Worm (Caenorhabditis elegans) whole organism, L4 larva: ENCODE data around the gene ttx-3.

Experiments
- D1046.2 ChIP-seq: fragments of 200-800 bp; sonication (Bioruptor generic); IDR thresholded peaks from 2 replicates; pipeline ENCODE4 v1.3.6; 2022; ENCODE audit warnings: missing genetic modification characterization, missing compliant biosample characterization
- F26F4.8 ChIP-seq: fragments of 200-800 bp; sonication (Bioruptor generic); conservative IDR thresholded peaks from 2 replicates; pipeline ENCODE4 v1.3.6; 2022; ENCODE audit warnings: missing genetic modification characterization, missing compliant biosample characterization
- F37D6.2 ChIP-seq: sonication (generic microtip); optimal IDR thresholded peaks from 2 replicates; lab custom pipeline; 2016; ENCODE audit warnings: mild to moderate bottlenecking, missing genetic modification characterization, missing compliant biosample characterization
- F44E2.7 ChIP-seq: fragments of 200-800 bp; sonication (Bioruptor generic); IDR thresholded peaks from 2 replicates; pipeline ENCODE4 v2.1.2; 2022; ENCODE audit warnings: missing genetic modification characterization, missing compliant biosample characterization
- Y48G9A.11 ChIP-seq: fragments of 200-800 bp; sonication (Bioruptor generic); IDR thresholded peaks from 2 replicates; pipeline ENCODE4 v1.3.6; 2022; ENCODE audit warnings: missing genetic modification reagents, missing genetic modification characterization, missing compliant biosample characterization
- ZK337.2 ChIP-seq: fragments of 200-800 bp; sonication (Bioruptor generic); IDR thresholded peaks from 2 replicates; pipeline ENCODE4 v1.3.6; 2022; ENCODE audit warnings: missing genetic modification reagents, missing genetic modification characterization, missing compliant biosample characterization
- ZK546.5 ChIP-seq, 2 experiments: sonication (generic microtip); optimal IDR thresholded peaks; 2 replicates each; lab custom pipeline; 2017; ENCODE audit warnings: missing biosample characterization in 2 of 2, missing genetic modification characterization in 2 of 2
- aha-1 ChIP-seq: fragments of 150-350 bp; peaks from one replicate; lab custom pipeline; 2014; ENCODE audit warnings: missing biosample characterization, missing genetic modification characterization
- ama-1 ChIP-seq: fragments of 150-350 bp; optimal IDR thresholded peaks from 2 replicates; lab custom pipeline; 2014; ENCODE audit warnings: inconsistent platforms, mixed read lengths
- attf-4 ChIP-seq: sonication (generic microtip); optimal IDR thresholded peaks from 3 replicates; lab custom pipeline; 2017; ENCODE audit warnings: missing biosample characterization, missing genetic modification characterization
- ceh-28 ChIP-seq: fragments of 150-350 bp; optimal IDR thresholded peaks from 2 replicates; lab custom pipeline; 2014; ENCODE audit warnings: missing biosample characterization, missing genetic modification reagents, missing genetic modification characterization
- ceh-32 ChIP-seq: sonication (generic microtip); optimal IDR thresholded peaks from 2 replicates; lab custom pipeline; 2016; ENCODE audit warnings: mild to moderate bottlenecking, missing genetic modification characterization, missing compliant biosample characterization; ENCODE audit not compliant: poor library complexity
- ceh-44 ChIP-seq: fragments of 200-800 bp; sonication (Bioruptor generic); IDR thresholded peaks from 2 replicates; pipeline ENCODE4 v1.3.6; 2022; ENCODE audit warnings: missing genetic modification reagents, missing genetic modification characterization, missing compliant biosample characterization
- ceh-82 ChIP-seq: sonication (generic microtip); optimal IDR thresholded peaks from 2 replicates; lab custom pipeline; 2017; ENCODE audit warnings: missing biosample characterization, missing genetic modification characterization
- ces-1 ChIP-seq: fragments of 150-350 bp; sonication (generic microtip); optimal IDR thresholded peaks from 4 replicates; lab custom pipeline; 2014; ENCODE audit warnings: missing biosample characterization, missing genetic modification reagents, missing genetic modification characterization
- ctbp-1 ChIP-seq: fragments of 200-800 bp; sonication (Bioruptor generic); IDR thresholded peaks from 2 replicates; pipeline ENCODE4 v1.3.6; 2022; ENCODE audit warnings: missing genetic modification reagents, missing genetic modification characterization, missing compliant biosample characterization
- daf-12 ChIP-seq: fragments of 150-350 bp; optimal IDR thresholded peaks from 2 replicates; lab custom pipeline; 2014; ENCODE audit warnings: missing biosample characterization, missing genetic modification reagents, missing genetic modification characterization
- daf-19 ChIP-seq: fragments of 200-800 bp; sonication (Bioruptor generic); conservative IDR thresholded peaks from 2 replicates; pipeline ENCODE4 v1.3.6; 2022; ENCODE audit warnings: missing genetic modification characterization, missing compliant biosample characterization
- daf-8 ChIP-seq: fragments of 200-800 bp; sonication (Bioruptor generic); IDR thresholded peaks from 2 replicates; pipeline ENCODE4 v1.3.6; 2022; ENCODE audit warnings: missing genetic modification characterization, missing compliant biosample characterization
- dmd-6 ChIP-seq: fragments of 200-800 bp; sonication (Bioruptor generic); IDR thresholded peaks from 2 replicates; pipeline ENCODE4 v1.3.6; 2022; ENCODE audit warnings: missing genetic modification reagents, missing genetic modification characterization, missing compliant biosample characterization
- dmd-8 ChIP-seq: fragments of 200-800 bp; sonication (Bioruptor generic); IDR thresholded peaks from 2 replicates; pipeline ENCODE4 v1.3.6; 2022; ENCODE audit warnings: missing genetic modification characterization, missing compliant biosample characterization
- dpl-1 ChIP-seq: fragments of 150-350 bp; optimal IDR thresholded peaks from 2 replicates; lab custom pipeline; 2014; ENCODE audit warnings: missing biosample characterization, missing genetic modification reagents, missing genetic modification characterization
- duxl-1 ChIP-seq: sonication (generic microtip); optimal IDR thresholded peaks from 2 replicates; lab custom pipeline; 2016; ENCODE audit warnings: mild to moderate bottlenecking, missing genetic modification characterization, moderate library complexity, missing compliant biosample characterization; ENCODE audit not compliant: poor library complexity
- dve-1 ChIP-seq: sonication (generic microtip); optimal IDR thresholded peaks from 2 replicates; lab custom pipeline; 2017; ENCODE audit warnings: antibody characterized with exemption, mild to moderate bottlenecking, missing genetic modification characterization, missing compliant biosample characterization; ENCODE audit not compliant: insufficient read depth
- egl-27 ChIP-seq: sonication (generic microtip); optimal IDR thresholded peaks from 3 replicates; lab custom pipeline; 2017; ENCODE audit warnings: missing biosample characterization, missing genetic modification reagents, missing genetic modification characterization
- fos-1 ChIP-seq: fragments of 150-350 bp; optimal IDR thresholded peaks from 2 replicates; lab custom pipeline; 2014; ENCODE audit warnings: missing biosample characterization, missing genetic modification characterization
- hlh-11 ChIP-seq: fragments of 200-800 bp; sonication (Bioruptor generic); optimal IDR thresholded peaks from 2 replicates; lab custom pipeline; 2018; ENCODE audit warnings: mild to moderate bottlenecking, missing genetic modification characterization, missing compliant biosample characterization
- hlh-30 ChIP-seq: sonication (generic microtip); optimal IDR thresholded peaks from 2 replicates; lab custom pipeline; 2017; ENCODE audit warnings: antibody characterized with exemption, mild to moderate bottlenecking, missing genetic modification characterization, missing compliant biosample characterization; ENCODE audit not compliant: insufficient read depth
- jun-1 ChIP-seq: fragments of 150-350 bp; optimal IDR thresholded peaks from 2 replicates; lab custom pipeline; 2014; ENCODE audit warnings: missing biosample characterization, missing genetic modification reagents, missing genetic modification characterization
- lim-7 ChIP-seq: fragments of 200-800 bp; sonication (Bioruptor generic); IDR thresholded peaks from 2 replicates; pipeline ENCODE4 v1.3.6; 2022; ENCODE audit warnings: missing genetic modification characterization, missing compliant biosample characterization
- lin-29 ChIP-seq: fragments of 200-800 bp; sonication (Bioruptor generic); IDR thresholded peaks from 2 replicates; pipeline ENCODE4 v1.3.6; 2022; ENCODE audit warnings: missing genetic modification reagents, missing genetic modification characterization, missing compliant biosample characterization
- lin-39 ChIP-seq: fragments of 150-350 bp; optimal IDR thresholded peaks from 2 replicates; lab custom pipeline; 2014; ENCODE audit warnings: missing biosample characterization, missing genetic modification reagents, missing genetic modification characterization
- lsy-2 ChIP-seq, 2 experiments: fragments of 150-350 bp in 1 of 2; sonication (generic microtip) in 1 of 2; optimal IDR thresholded peaks; 2 replicates each; lab custom pipeline; 2014 to 2017; ENCODE audit warnings: missing biosample characterization in 2 of 2, missing genetic modification characterization in 2 of 2
- madf-5 ChIP-seq, 2 experiments: fragments of 200-800 bp; sonication (Bioruptor generic); IDR thresholded peaks; 2 replicates each; pipeline ENCODE4 v1.3.6; 2022; ENCODE audit warnings: missing compliant biosample characterization in 2 of 2, missing genetic modification characterization in 2 of 2
- madf-9 ChIP-seq: fragments of 200-800 bp; sonication (Bioruptor generic); conservative IDR thresholded peaks from 2 replicates; pipeline ENCODE4 v1.3.6; 2022; ENCODE audit warnings: missing genetic modification reagents, missing genetic modification characterization, missing compliant biosample characterization
- mdt-29 ChIP-seq: fragments of 200-800 bp; sonication (Bioruptor generic); IDR thresholded peaks from 2 replicates; pipeline ENCODE4 v1.3.6; 2022; ENCODE audit warnings: missing genetic modification reagents, missing genetic modification characterization, missing compliant biosample characterization
- mxl-2 ChIP-seq: fragments of 200-800 bp; sonication (Bioruptor generic); conservative IDR thresholded peaks from 2 replicates; pipeline ENCODE4 v1.3.6; 2022; ENCODE audit warnings: missing genetic modification reagents, missing genetic modification characterization, missing compliant biosample characterization
- nhr-10 ChIP-seq: fragments of 150-350 bp; optimal IDR thresholded peaks from 2 replicates; lab custom pipeline; 2014; ENCODE audit warnings: missing biosample characterization, missing genetic modification characterization
- nhr-11 ChIP-seq: fragments of 150-350 bp; optimal IDR thresholded peaks from 2 replicates; lab custom pipeline; 2014; ENCODE audit warnings: missing biosample characterization, missing genetic modification characterization
- nhr-48 ChIP-seq: sonication (generic microtip); optimal IDR thresholded peaks from 2 replicates; lab custom pipeline; 2016; ENCODE audit warnings: mild to moderate bottlenecking, missing genetic modification characterization, missing compliant biosample characterization
- nhr-77 ChIP-seq: fragments of 150-350 bp; optimal IDR thresholded peaks from 2 replicates; lab custom pipeline; 2014; ENCODE audit warnings: missing biosample characterization, missing genetic modification characterization
- php-3 ChIP-seq: fragments of 200-800 bp; sonication (Bioruptor generic); IDR thresholded peaks from 2 replicates; pipeline ENCODE4 v1.3.6; 2022; ENCODE audit warnings: missing genetic modification reagents, missing genetic modification characterization, missing compliant biosample characterization
- set-16 ChIP-seq: fragments of 200-800 bp; sonication (Bioruptor generic); IDR thresholded peaks from 2 replicates; pipeline ENCODE4 v1.3.6; 2022; ENCODE audit warnings: missing genetic modification reagents, missing genetic modification characterization, missing compliant biosample characterization
- snpc-1.2 ChIP-seq: fragments of 200-800 bp; sonication (Bioruptor generic); IDR thresholded peaks from 2 replicates; pipeline ENCODE4 v1.3.6; 2022; ENCODE audit warnings: missing genetic modification reagents, missing genetic modification characterization, missing compliant biosample characterization
- spr-3 ChIP-seq: fragments of 200-800 bp; sonication (Bioruptor generic); optimal IDR thresholded peaks from 2 replicates; lab custom pipeline; 2018; ENCODE audit warnings: mild to moderate bottlenecking, missing genetic modification characterization, missing compliant biosample characterization
- tag-97 ChIP-seq: fragments of 200-800 bp; sonication (Bioruptor generic); IDR thresholded peaks from 2 replicates; pipeline ENCODE4 v1.3.6; 2022; ENCODE audit warnings: missing genetic modification characterization, missing compliant biosample characterization
- tra-1 ChIP-seq: fragments of 200-800 bp; sonication (Bioruptor generic); IDR thresholded peaks from 2 replicates; pipeline ENCODE4 v1.3.6; 2022; ENCODE audit warnings: missing genetic modification reagents, missing genetic modification characterization, missing compliant biosample characterization
- unc-130 ChIP-seq: sonication (generic microtip); optimal IDR thresholded peaks from 2 replicates; lab custom pipeline; 2016; ENCODE audit warnings: missing genetic modification reagents, missing genetic modification characterization, missing compliant biosample characterization
- vab-7 ChIP-seq: fragments of 200-800 bp; sonication (Bioruptor generic); IDR thresholded peaks from 2 replicates; pipeline ENCODE4 v1.3.6; 2022; ENCODE audit warnings: missing genetic modification reagents, missing genetic modification characterization, missing compliant biosample characterization
- zag-1 ChIP-seq: fragments of 150-350 bp; optimal IDR thresholded peaks from 2 replicates; lab custom pipeline; 2014; ENCODE audit warnings: missing biosample characterization, missing genetic modification characterization
- zfp-3 ChIP-seq: fragments of 200-800 bp; sonication (Bioruptor generic); conservative IDR thresholded peaks from 2 replicates; pipeline ENCODE4 v1.3.6; 2022; ENCODE audit warnings: missing genetic modification reagents, missing genetic modification characterization, missing compliant biosample characterization
- zip-2 ChIP-seq: fragments of 150-350 bp; optimal IDR thresholded peaks from 2 replicates; lab custom pipeline; 2014; ENCODE audit warnings: missing biosample characterization, missing genetic modification characterization
- ztf-7 ChIP-seq: fragments of 150-350 bp; optimal IDR thresholded peaks from 2 replicates; lab custom pipeline; 2014; ENCODE audit warnings: missing biosample characterization, missing genetic modification characterization

The ttx-3 gene

DNA sequence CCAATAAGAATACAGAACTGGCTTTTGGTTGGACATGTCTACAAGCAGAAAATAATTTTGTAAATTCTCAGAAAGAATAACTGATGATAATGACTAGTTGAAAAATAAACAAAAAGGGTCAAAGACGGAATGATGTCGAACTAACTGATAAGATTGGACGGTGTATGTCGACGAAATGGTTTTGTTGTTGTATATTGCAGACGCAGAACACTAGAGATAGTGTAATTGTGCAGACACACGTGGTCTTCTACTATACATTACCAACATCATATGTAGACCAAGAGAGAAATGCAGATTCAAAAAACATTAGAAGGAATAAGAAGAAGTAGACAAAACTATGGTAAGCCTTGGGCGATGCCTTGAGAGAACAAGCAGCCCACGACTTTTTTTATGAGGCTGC lies 41.4 kb downstream of the ttx-3 start, which contains the start of the genes gst-42 and D1053.2 (continued):
- TF ChIP-seq ceh-44 (GFP tag; lab: Robert Waterston, UW): no peak
- TF ChIP-seq php-3 (GFP tag; lab: Robert Waterston, UW): peak; percentile 77
- peak; percentile 33 for TF ChIP-seq ztf-7
- no peak for TF ChIP-seq snpc-1.2
- no peak for TF ChIP-seq dpl-1 (GFP tag; lab: Kevin White, UChicago)
- TF ChIP-seq ZK337.2 (GFP tag; lab: Robert Waterston, UW): no peak
- TF ChIP-seq tra-1: peak; percentile 63; the same call in 1 of the 2 replicates
- TF ChIP-seq ceh-32 (tag; lab: Kevin White, UChicago): no peak
- TF ChIP-seq madf-9: no peak
- TF ChIP-seq egl-27 (tag; lab: Kevin White, UChicago): no peak
- TF ChIP-seq hlh-30 (tag; lab: Kevin White, UChicago): peak; percentile 86
- TF ChIP-seq lsy-2 (tag; optimal IDR thresholded peaks at IDR 0.05; lab: Kevin White, UChicago): peak in 1 of 2 experiments; percentile 42
- TF ChIP-seq nhr-48 (tag; lab: Kevin White, UChicago): peak; percentile 66
- TF ChIP-seq tag-97 (GFP tag; lab: Robert Waterston, UW): no peak
- no peak for TF ChIP-seq zag-1 (tag; lab: Kevin White, UChicago)
- TF ChIP-seq D1046.2 (GFP tag; lab: Robert Waterston, UW): no peak
- no peak for TF ChIP-seq ama-1 (lab: Kevin White, UChicago)
- TF ChIP-seq zfp-3: no peak
- no peak for TF ChIP-seq lin-39 (tag; lab: Kevin White, UChicago)
- peak; percentile 86 for TF ChIP-seq nhr-77
- TF ChIP-seq mxl-2: no peak
- TF ChIP-seq dve-1 (tag; lab: Kevin White, UChicago): peak; percentile 94
- TF ChIP-seq dmd-6 (GFP tag; lab: Robert Waterston, UW): peak; percentile 95
- TF ChIP-seq spr-3 (GFP tag; lab: Kevin White, UChicago): no peak
- TF ChIP-seq attf-4: no peak
- no peak for TF ChIP-seq F26F4.8
- no peak for TF ChIP-seq ZK546.5 (tag; optimal IDR thresholded peaks at IDR 0.05; lab: Kevin White, UChicago)
- no peak for TF ChIP-seq F37D6.2 (tag; lab: Kevin White, UChicago)
- TF ChIP-seq madf-5 (GFP tag; IDR thresholded peaks at IDR 0.05; lab: Robert Waterston, UW): no peak
- no peak for TF ChIP-seq daf-19 (GFP tag; lab: Robert Waterston, UW)
- TF ChIP-seq hlh-11 (tag; lab: Kevin White, UChicago): peak; percentile 93
- no peak for TF ChIP-seq F44E2.7 (GFP tag; lab: Robert Waterston, UW)
- TF ChIP-seq jun-1 (tag; lab: Kevin White, UChicago): no peak
- no peak for TF ChIP-seq mdt-29 (GFP tag; lab: Robert Waterston, UW)
- no peak for TF ChIP-seq daf-8 (GFP tag; lab: Robert Waterston, UW)
- TF ChIP-seq zip-2 (tag; lab: Kevin White, UChicago): no peak
- no peak for TF ChIP-seq dmd-8 (GFP tag; lab: Robert Waterston, UW)
- no peak for TF ChIP-seq nhr-11 (tag; lab: Kevin White, UChicago)
- TF ChIP-seq nhr-10 (tag; lab: Kevin White, UChicago): peak; percentile 62
- TF ChIP-seq aha-1: no peak
- no peak for TF ChIP-seq duxl-1 (tag; lab: Kevin White, UChicago)
- no peak for TF ChIP-seq unc-130 (GFP tag; lab: Kevin White, UChicago)
- TF ChIP-seq fos-1 (tag; lab: Kevin White, UChicago): no peak
- TF ChIP-seq ceh-28 (tag; lab: Kevin White, UChicago): no peak
- no peak for TF ChIP-seq lin-29 (GFP tag; lab: Robert Waterston, UW)
- no peak for TF ChIP-seq lim-7 (GFP tag; lab: Robert Waterston, UW)
- no peak for TF ChIP-seq Y48G9A.11 (GFP tag; lab: Robert Waterston, UW)
- no peak for TF ChIP-seq ceh-82 (tag; lab: Kevin White, UChicago)
- TF ChIP-seq set-16 (GFP tag; lab: Robert Waterston, UW): no peak
- no peak for TF ChIP-seq ctbp-1
- no peak for TF ChIP-seq vab-7 (GFP tag; lab: Robert Waterston, UW)
- no peak for TF ChIP-seq ces-1 (GFP tag; lab: Kevin White, UChicago)
- no peak for TF ChIP-seq daf-12
